Worm (Caenorhabditis elegans) whole organism, mixed stage, embryonic: ENCODE measurements around the gene Y54G2A.18.

Source experiments
- elt-1 ChIP-seq: sonication (generic microtip); optimal IDR thresholded peaks from 2 replicates; lab custom pipeline; 2017; ENCODE audit warnings: missing genetic modification characterization, mild to moderate bottlenecking, missing compliant biosample characterization, antibody characterized with exemption, moderate library complexity, borderline replicate concordance; ENCODE audit not compliant: insufficient read depth
- ham-2 ChIP-seq: fragments of 200-800 bp; sonication (Bioruptor generic); optimal IDR thresholded peaks from 2 replicates; lab custom pipeline; 2018; ENCODE audit warnings: mild to moderate bottlenecking, missing genetic modification characterization, missing compliant biosample characterization
- nhr-28 ChIP-seq: fragments of 150-350 bp; optimal IDR thresholded peaks from 2 replicates; lab custom pipeline; 2014; ENCODE audit warnings: missing biosample characterization, missing genetic modification characterization
- snpc-4 ChIP-seq: fragments of 150-350 bp; optimal IDR thresholded peaks from 2 replicates; lab custom pipeline; 2014; ENCODE audit warnings: missing biosample characterization, missing genetic modification characterization
- ztf-11 ChIP-seq: fragments of 150-350 bp; optimal IDR thresholded peaks from 2 replicates; lab custom pipeline; 2014; ENCODE audit warnings: missing biosample characterization, missing genetic modification characterization

- TF ChIP-seq ham-2 (GFP tag; lab: Kevin White, UChicago) (no peak), ztf-11 (tag; lab: Kevin White, UChicago) (no peak), nhr-28 (tag; lab: Kevin White, UChicago) (no peak), snpc-4 (no peak), elt-1 (tag; lab: Kevin White, UChicago) (no peak)
These were observed 38.1 kb downstream of the Y54G2A.18 start for ce11 chrIV:2854161-2854560.
